Worm (Caenorhabditis elegans) whole organism, L2 larva: Measurements from ENCODE around the gene F43D2.7.

Source experiments
- mab-5 ChIP-seq: fragments of 150-350 bp; optimal IDR thresholded peaks from 2 replicates; lab custom pipeline; 2014; ENCODE audit warnings: missing biosample characterization, missing genetic modification characterization
- nhr-11 ChIP-seq: fragments of 150-350 bp; optimal IDR thresholded peaks from 2 replicates; lab custom pipeline; 2014; ENCODE audit warnings: missing biosample characterization, missing genetic modification characterization
- nhr-237 ChIP-seq: fragments of 150-350 bp; optimal IDR thresholded peaks from 2 replicates; lab custom pipeline; 2014; ENCODE audit warnings: missing biosample characterization, missing genetic modification characterization

- TF ChIP-seq nhr-237 (tag; lab: Kevin White, UChicago) (no peak), mab-5 (tag; lab: Kevin White, UChicago) (peak; percentile 5), nhr-11 (tag; lab: Kevin White, UChicago) (no peak)
Observed at ce11 chrV:14625662-14626061, 14.3 kb downstream of the F43D2.7 start.
